Fruit fly (Drosophila melanogaster) whole organism, embryonic: ENCODE data around the gene GCC88.
A peak's percentile ranks its signal among the peaks of the same experiment; 100 is the strongest.

Source experiments
- Blimp-1 ChIP-seq: fragments of 200-800 bp; sonication (Bioruptor generic); optimal IDR thresholded peaks from 3 replicates; lab custom pipeline; 2018; ENCODE audit warnings: missing biosample characterization, missing genetic modification characterization, mild to moderate bottlenecking, moderate library complexity, missing genetic modification reagents
- CG10267 ChIP-seq: fragments of 200-800 bp; sonication (Bioruptor generic); optimal IDR thresholded peaks from 2 replicates; lab custom pipeline; 2018; ENCODE audit warnings: missing biosample characterization, mild to moderate bottlenecking, missing genetic modification characterization, moderate library complexity
- CG11560 ChIP-seq: fragments of 200-800 bp; sonication (Bioruptor generic); IDR thresholded peaks from 3 replicates; pipeline ENCODE4 v1.3.6; 2022; ENCODE audit warnings: missing biosample characterization, missing genetic modification characterization
- CG12155 ChIP-seq: fragments of 200-800 bp; sonication (Bioruptor generic); optimal IDR thresholded peaks from 3 replicates; lab custom pipeline; 2016; ENCODE audit warnings: missing biosample characterization, missing genetic modification characterization
- CG12391 ChIP-seq: fragments of 200-800 bp; sonication (Bioruptor generic); optimal IDR thresholded peaks from 3 replicates; lab custom pipeline; 2018; ENCODE audit warnings: missing biosample characterization, mild to moderate bottlenecking, missing genetic modification characterization, moderate library complexity
- CG12659 ChIP-seq: fragments of 200-800 bp; sonication (Bioruptor generic); optimal IDR thresholded peaks from 3 replicates; lab custom pipeline; 2017; ENCODE audit warnings: mild to moderate bottlenecking, missing biosample characterization, missing genetic modification reagents, missing genetic modification characterization
- CG13287 ChIP-seq: fragments of 200-800 bp; sonication (Bioruptor generic); IDR thresholded peaks from 2 replicates; pipeline ENCODE4 v1.3.6; 2022; ENCODE audit warnings: missing biosample characterization, missing genetic modification characterization; ENCODE audit not compliant: partially characterized antibody
- CG13624 ChIP-seq: fragments of 200-800 bp; sonication (Bioruptor generic); optimal IDR thresholded peaks from 2 replicates; lab custom pipeline; 2016; ENCODE audit warnings: missing biosample characterization, missing genetic modification characterization
- CG13775 ChIP-seq: fragments of 200-800 bp; sonication (Bioruptor generic); optimal IDR thresholded peaks from 3 replicates; lab custom pipeline; 2017; ENCODE audit warnings: missing biosample characterization, mild to moderate bottlenecking, missing genetic modification characterization
- CG14710 ChIP-seq: fragments of 200-800 bp; sonication (Bioruptor generic); optimal IDR thresholded peaks from 3 replicates; lab custom pipeline; 2019; ENCODE audit warnings: missing biosample characterization, mild to moderate bottlenecking, missing genetic modification characterization, moderate library complexity
- CG2116 ChIP-seq: fragments of 200-800 bp; sonication (Bioruptor generic); optimal IDR thresholded peaks from 3 replicates; lab custom pipeline; 2018; ENCODE audit warnings: missing biosample characterization, mild to moderate bottlenecking, missing genetic modification characterization
- CG2889 ChIP-seq: fragments of 200-800 bp; sonication (Bioruptor generic); IDR thresholded peaks from 3 replicates; pipeline ENCODE4 v1.3.6; 2022; ENCODE audit warnings: missing biosample characterization, missing genetic modification characterization
- CG30020 ChIP-seq: fragments of 200-800 bp; optimal IDR thresholded peaks from 2 replicates; lab custom pipeline; 2019; ENCODE audit warnings: missing biosample characterization, mild to moderate bottlenecking, missing genetic modification characterization, moderate library complexity
- CG33213 ChIP-seq: fragments of 200-800 bp; sonication (Bioruptor generic); optimal IDR thresholded peaks from 3 replicates; lab custom pipeline; 2016; ENCODE audit warnings: missing biosample characterization, missing genetic modification characterization
- CG3847 ChIP-seq: fragments of 200-800 bp; sonication (Bioruptor generic); IDR thresholded peaks from 2 replicates; pipeline ENCODE4 v1.3.6; 2022; ENCODE audit warnings: missing biosample characterization, missing genetic modification characterization
- CG4854 ChIP-seq: fragments of 200-800 bp; sonication (Bioruptor generic); optimal IDR thresholded peaks from 2 replicates; lab custom pipeline; 2016; ENCODE audit warnings: missing biosample characterization, missing genetic modification characterization, inconsistent platforms
- CG6654 ChIP-seq: fragments of 200-800 bp; sonication (Bioruptor generic); optimal IDR thresholded peaks from 2 replicates; lab custom pipeline; 2017; ENCODE audit warnings: missing biosample characterization, mild to moderate bottlenecking, missing genetic modification characterization
- CG6765 ChIP-seq: fragments of 200-800 bp; sonication (Bioruptor generic); optimal IDR thresholded peaks from 3 replicates; lab custom pipeline; 2017; ENCODE audit warnings: missing biosample characterization, mild to moderate bottlenecking, missing genetic modification characterization
- CG8388 ChIP-seq: fragments of 200-800 bp; sonication (Bioruptor generic); optimal IDR thresholded peaks from 2 replicates; lab custom pipeline; 2019; ENCODE audit warnings: missing biosample characterization, mild to moderate bottlenecking, missing genetic modification characterization, moderate library complexity
- CG8924 ChIP-seq: fragments of 200-800 bp; optimal IDR thresholded peaks from 3 replicates; lab custom pipeline; 2019; ENCODE audit warnings: missing biosample characterization, mild to moderate bottlenecking, missing genetic modification characterization, moderate library complexity
- CG9797 ChIP-seq: fragments of 200-800 bp; sonication (Bioruptor generic); optimal IDR thresholded peaks from 3 replicates; lab custom pipeline; 2018; ENCODE audit warnings: missing biosample characterization, mild to moderate bottlenecking, missing genetic modification characterization
- CG9876 ChIP-seq: fragments of 200-800 bp; sonication (Bioruptor generic); optimal IDR thresholded peaks from 2 replicates; lab custom pipeline; 2016; ENCODE audit warnings: missing biosample characterization, missing genetic modification characterization
- CHES-1-like ChIP-seq: fragments of 200-800 bp; sonication (Bioruptor generic); optimal IDR thresholded peaks from 2 replicates; lab custom pipeline; 2016; ENCODE audit warnings: missing biosample characterization, missing genetic modification characterization
- D ChIP-seq, 2 experiments: fragments of 200-800 bp in 1 of 2; fragments of >200 bp in 1 of 2; sonication (Bioruptor generic) in 1 of 2; optimal IDR thresholded peaks; 2 replicates in 1 of 2; 3 replicates in 1 of 2; lab custom pipeline; 2017; ENCODE audit warnings: mild to moderate bottlenecking in 1 of 2, missing biosample characterization in 1 of 2, missing genetic modification characterization in 1 of 2, missing genetic modification reagents in 1 of 2
- Dek ChIP-seq: fragments of 200-800 bp; sonication (Bioruptor generic); optimal IDR thresholded peaks from 3 replicates; lab custom pipeline; 2019; ENCODE audit warnings: missing biosample characterization, mild to moderate bottlenecking, missing genetic modification characterization, moderate library complexity
- Dp ChIP-seq: fragments of 200-800 bp; sonication (Bioruptor generic); optimal IDR thresholded peaks from 2 replicates; lab custom pipeline; 2018; ENCODE audit warnings: missing biosample characterization, mild to moderate bottlenecking, missing genetic modification characterization, moderate library complexity
- Drgx ChIP-seq: fragments of 200-800 bp; sonication (Bioruptor generic); IDR thresholded peaks from 2 replicates; pipeline ENCODE4 v1.3.6; 2022; ENCODE audit warnings: missing biosample characterization, missing genetic modification characterization
- Elba2 ChIP-seq: fragments of 200-800 bp; sonication (Bioruptor generic); optimal IDR thresholded peaks from 3 replicates; lab custom pipeline; 2016; ENCODE audit warnings: missing biosample characterization, missing genetic modification characterization
- Fer1 ChIP-seq: fragments of 200-800 bp; sonication (Bioruptor generic); optimal IDR thresholded peaks from 2 replicates; lab custom pipeline; 2017; ENCODE audit warnings: missing biosample characterization, mild to moderate bottlenecking, missing genetic modification characterization
- MTF-1 ChIP-seq: fragments of 200-800 bp; sonication (Bioruptor generic); optimal IDR thresholded peaks from 2 replicates; lab custom pipeline; 2018; ENCODE audit warnings: missing biosample characterization, mild to moderate bottlenecking, missing genetic modification characterization, borderline replicate concordance
- Med ChIP-seq: fragments of 200-800 bp; sonication (Bioruptor generic); peaks from one replicate; lab custom pipeline; 2016; ENCODE audit warnings: missing biosample characterization, missing genetic modification characterization, mild to moderate bottlenecking, inconsistent platforms, moderate library complexity
- Myb ChIP-seq: fragments of 200-800 bp; sonication (Bioruptor generic); optimal IDR thresholded peaks from 2 replicates; lab custom pipeline; 2016; ENCODE audit warnings: missing biosample characterization, missing genetic modification characterization
- NK7.1 ChIP-seq: fragments of 200-800 bp; sonication (Bioruptor generic); optimal IDR thresholded peaks from 3 replicates; lab custom pipeline; 2016; ENCODE audit warnings: missing biosample characterization, missing genetic modification characterization
- Sin3A ChIP-seq: fragments of >200 bp; optimal IDR thresholded peaks from 2 replicates; lab custom pipeline; 2018
- Sry-δ ChIP-seq: fragments of 200-800 bp; sonication (Bioruptor generic); optimal IDR thresholded peaks from 2 replicates; lab custom pipeline; 2016; ENCODE audit warnings: missing biosample characterization, missing genetic modification characterization
- Tbp ChIP-seq: fragments of >200 bp; optimal IDR thresholded peaks from 2 replicates; lab custom pipeline; 2018; ENCODE audit warnings: missing biosample characterization, missing genetic modification characterization
- YL-1 ChIP-seq: fragments of 200-800 bp; sonication (Bioruptor generic); optimal IDR thresholded peaks from 3 replicates; lab custom pipeline; 2017; ENCODE audit warnings: missing biosample characterization, mild to moderate bottlenecking, missing genetic modification characterization
- esg ChIP-seq: fragments of 200-800 bp; sonication (Bioruptor generic); conservative IDR thresholded peaks from 2 replicates; pipeline ENCODE4 v1.3.6; 2022; ENCODE audit warnings: missing biosample characterization, missing genetic modification characterization
- eve ChIP-seq, 2 experiments: fragments of >200 bp; optimal IDR thresholded peaks; 2 replicates each; lab custom pipeline; 2017; ENCODE audit warnings: missing biosample characterization in 2 of 2, missing genetic modification characterization in 2 of 2
- exex ChIP-seq: fragments of 200-800 bp; sonication (Bioruptor generic); optimal IDR thresholded peaks from 4 replicates; lab custom pipeline; 2018; ENCODE audit warnings: missing biosample characterization, mild to moderate bottlenecking, missing genetic modification characterization, moderate library complexity
- ftz-f1 ChIP-seq: fragments of 200-800 bp; sonication (Bioruptor generic); optimal IDR thresholded peaks from 2 replicates; lab custom pipeline; 2016; ENCODE audit warnings: missing biosample characterization, missing genetic modification characterization
- gem ChIP-seq: fragments of 200-800 bp; sonication (Bioruptor generic); optimal IDR thresholded peaks from 2 replicates; lab custom pipeline; 2019; ENCODE audit warnings: missing biosample characterization, mild to moderate bottlenecking, missing genetic modification characterization, moderate library complexity
- lilli ChIP-seq: fragments of 200-800 bp; sonication (Bioruptor generic); optimal IDR thresholded peaks from 3 replicates; lab custom pipeline; 2016; ENCODE audit warnings: missing biosample characterization, missing genetic modification characterization
- lov ChIP-seq, 2 experiments: fragments of 200-800 bp in 1 of 2; fragments of >200 bp in 1 of 2; sonication (Bioruptor generic) in 1 of 2; IDR thresholded peaks in 1 of 2; optimal IDR thresholded peaks in 1 of 2; 2 replicates in 1 of 2; 3 replicates in 1 of 2; pipeline versions ENCODE4 v1.3.6 to Lab custom; 2017 to 2022; ENCODE audit warnings: missing biosample characterization in 1 of 2, missing genetic modification characterization in 1 of 2
- nom ChIP-seq: fragments of 200-800 bp; sonication (Bioruptor generic); optimal IDR thresholded peaks from 2 replicates; lab custom pipeline; 2017; ENCODE audit warnings: missing biosample characterization, missing genetic modification characterization, mild to moderate bottlenecking, moderate library complexity, missing genetic modification reagents
- phol ChIP-seq: fragments of 200-800 bp; sonication (Bioruptor generic); optimal IDR thresholded peaks from 3 replicates; lab custom pipeline; 2018; ENCODE audit warnings: missing biosample characterization, mild to moderate bottlenecking, missing genetic modification characterization, moderate library complexity
- rib ChIP-seq: fragments of 200-800 bp; sonication (Bioruptor generic); IDR thresholded peaks from 2 replicates; pipeline ENCODE4 v1.3.6; 2022; ENCODE audit warnings: missing biosample characterization, missing genetic modification characterization
- row ChIP-seq: fragments of 200-800 bp; sonication (Bioruptor generic); IDR thresholded peaks from 3 replicates; pipeline ENCODE4 v1.3.6; 2022; ENCODE audit warnings: missing biosample characterization, missing genetic modification characterization
- scrt ChIP-seq: fragments of 200-800 bp; sonication (Bioruptor generic); optimal IDR thresholded peaks from 2 replicates; lab custom pipeline; 2018; ENCODE audit warnings: missing biosample characterization, mild to moderate bottlenecking, missing genetic modification characterization, moderate library complexity
- trem ChIP-seq: fragments of 200-800 bp; optimal IDR thresholded peaks from 3 replicates; lab custom pipeline; 2019; ENCODE audit warnings: missing biosample characterization, mild to moderate bottlenecking, missing genetic modification characterization, moderate library complexity

GCC88 gene

dm6 chr3R:11219883-11220282 is 10.5 kb downstream of the GCC88 start, which contains the start of gene CG6689 (continued):
- TF ChIP-seq scrt (GFP tag; lab: Kevin White, UChicago) (peak; percentile 21), Tbp (GFP tag; lab: Kevin White, UChicago) (no peak), CG13287 (GFP tag; lab: Robert Waterston, UW) (peak; percentile 36; the same call in 1 of the 2 replicates), CG33213 (GFP tag; lab: Kevin White, UChicago) (peak; percentile 9), Sry-δ (GFP tag; lab: Kevin White, UChicago) (peak; percentile 31), CG12391 (peak; percentile 33), gem (peak; percentile 16), CG9797 (GFP tag; lab: Kevin White, UChicago) (peak; percentile 88), CG13624 (GFP tag; lab: Kevin White, UChicago) (peak; percentile 77), Elba2 (GFP tag; lab: Kevin White, UChicago) (peak; percentile 48), row (GFP tag; lab: Robert Waterston, UW) (peak; percentile 92), D (optimal IDR thresholded peaks at IDR 0.05; lab: Kevin White, UChicago) (no peak), D (GFP tag; optimal IDR thresholded peaks at IDR 0.05; lab: Kevin White, UChicago) (no peak), Sin3A (peak; percentile 42), nom (GFP tag; lab: Kevin White, UChicago) (peak; percentile 3), CG9876 (GFP tag; lab: Kevin White, UChicago) (no peak), CG8388 (GFP tag; lab: Kevin White, UChicago) (peak; percentile 24), CG11560 (tag; lab: Robert Waterston, UW) (no peak), phol (peak; percentile 28), Drgx (GFP tag; lab: Robert Waterston, UW) (no peak), CG12155 (GFP tag; lab: Kevin White, UChicago) (no peak), esg (no peak), Fer1 (GFP tag; lab: Kevin White, UChicago) (no peak), CG2889 (GFP tag; lab: Robert Waterston, UW) (no peak), lov (optimal IDR thresholded peaks at IDR 0.05; lab: Kevin White, UChicago) (no peak), lov (GFP tag; IDR thresholded peaks at IDR 0.05; lab: Robert Waterston, UW) (peak; percentile 54; the same call in 1 of the 3 replicates), Dek (tag; lab: Kevin White, UChicago) (peak; percentile 28), ftz-f1 (peak; percentile 77), Myb (peak; percentile 86), CG10267 (tag; lab: Kevin White, UChicago) (peak; percentile 9), CG2116 (GFP tag; lab: Kevin White, UChicago) (peak; percentile 80), rib (no peak), eve (GFP tag; optimal IDR thresholded peaks at IDR 0.05; lab: Kevin White, UChicago) (no peak), CG13775 (GFP tag; lab: Kevin White, UChicago) (peak; percentile 26), Dp (GFP tag; lab: Kevin White, UChicago) (peak; percentile 69), CG14710 (tag; lab: Kevin White, UChicago) (peak; percentile 47), CG4854 (GFP tag; lab: Kevin White, UChicago) (peak; percentile 1), YL-1 (GFP tag; lab: Kevin White, UChicago) (peak; percentile 59), CG8924 (tag; lab: Kevin White, UChicago) (peak; percentile 21), MTF-1 (peak; percentile 5), lilli (GFP tag; lab: Kevin White, UChicago) (peak; percentile 43), trem (tag; lab: Kevin White, UChicago) (peak; percentile 56), CG6654 (GFP tag; lab: Kevin White, UChicago) (no peak), CG3847 (GFP tag; lab: Robert Waterston, UW) (no peak), CG6765 (GFP tag; lab: Kevin White, UChicago) (no peak), exex (tag; lab: Kevin White, UChicago) (no peak), CHES-1-like (GFP tag; lab: Kevin White, UChicago) (peak; percentile 13), Blimp-1 (GFP tag; lab: Kevin White, UChicago) (no peak), Med (GFP tag; lab: Kevin White, UChicago) (peak; percentile 88), NK7.1 (GFP tag; lab: Kevin White, UChicago) (no peak), CG30020 (tag; lab: Kevin White, UChicago) (peak; percentile 28), CG12659 (GFP tag; lab: Kevin White, UChicago) (peak; percentile 55)
